Worm (Caenorhabditis elegans): ENCODE data around the gene ZC266.1.

DNA sequence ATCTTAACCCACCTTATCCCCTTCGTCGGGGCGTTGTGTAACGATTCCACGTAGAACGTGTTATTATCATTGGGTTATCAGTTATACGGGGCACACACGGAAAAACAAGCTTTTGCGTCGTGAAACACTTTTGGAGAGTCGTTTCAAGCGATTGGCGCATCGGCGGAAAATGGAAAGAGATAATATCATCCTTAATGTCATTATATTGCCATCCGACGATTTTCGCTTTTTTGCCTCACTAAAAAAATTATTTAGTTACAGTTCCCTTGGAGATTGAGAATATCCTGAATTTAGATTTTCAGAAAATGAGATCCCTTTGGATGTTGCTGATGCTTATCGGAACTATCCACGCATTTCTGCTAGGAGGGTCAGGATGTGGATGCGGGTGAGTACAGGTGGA is 51.6 kb downstream of the ZC266.1 start, which contains the start of gene F41F3.8:
- no peak for TF ChIP-seq ama-1 (optimal IDR thresholded peaks at IDR 0.05)
- TF ChIP-seq B0310.2 (tag; optimal IDR thresholded peaks at IDR 0.05): no peak
- no peak for TF ChIP-seq ceh-36 (tag; optimal IDR thresholded peaks at IDR 0.05)
- no peak for TF ChIP-seq hmbx-1 (tag; optimal IDR thresholded peaks at IDR 0.05)
